Fruit fly (Drosophila melanogaster) whole organism, embryonic: ENCODE data around the gene CG43672.

Experiments
- B-H1 ChIP-seq: fragments of 200-800 bp; sonication (Bioruptor generic); IDR thresholded peaks from 3 replicates; pipeline ENCODE4 v1.3.6; 2022; ENCODE audit warnings: missing biosample characterization, missing genetic modification characterization
- CG17802 ChIP-seq: fragments of 200-800 bp; sonication (Bioruptor generic); optimal IDR thresholded peaks from 2 replicates; lab custom pipeline; 2018; ENCODE audit warnings: missing biosample characterization, mild to moderate bottlenecking, missing genetic modification characterization, moderate library complexity
- CG3847 ChIP-seq: fragments of 200-800 bp; sonication (Bioruptor generic); IDR thresholded peaks from 2 replicates; pipeline ENCODE4 v1.3.6; 2022; ENCODE audit warnings: missing biosample characterization, missing genetic modification characterization
- E2f2 ChIP-seq: fragments of 200-800 bp; sonication (Bioruptor generic); IDR thresholded peaks from 2 replicates; pipeline ENCODE4 v1.3.6; 2022; ENCODE audit warnings: missing biosample characterization, missing genetic modification characterization
- her ChIP-seq: fragments of 200-800 bp; sonication (Bioruptor generic); optimal IDR thresholded peaks from 2 replicates; lab custom pipeline; 2016; ENCODE audit warnings: missing biosample characterization, missing genetic modification characterization
- rib ChIP-seq: fragments of 200-800 bp; sonication (Bioruptor generic); IDR thresholded peaks from 2 replicates; pipeline ENCODE4 v1.3.6; 2022; ENCODE audit warnings: missing biosample characterization, missing genetic modification characterization
- scrt ChIP-seq: fragments of 200-800 bp; sonication (Bioruptor generic); optimal IDR thresholded peaks from 2 replicates; lab custom pipeline; 2018; ENCODE audit warnings: missing biosample characterization, mild to moderate bottlenecking, missing genetic modification characterization, moderate library complexity

- no peak for TF ChIP-seq rib (GFP tag; lab: Robert Waterston, UW)
- no peak for TF ChIP-seq B-H1 (GFP tag; lab: Robert Waterston, UW)
- no peak for TF ChIP-seq scrt
- no peak for TF ChIP-seq CG3847 (GFP tag; lab: Robert Waterston, UW)
- no peak for TF ChIP-seq CG17802 (tag; lab: Kevin White, UChicago)
- no peak for TF ChIP-seq her (GFP tag; lab: Kevin White, UChicago)
- no peak for TF ChIP-seq E2f2
Observed at dm6 chrX:15740881-15741280, 31.9 kb upstream of the CG43672 start.
